Fruit fly (Drosophila melanogaster) whole organism, prepupa: ENCODE measurements around the gene Ir94b.
A peak's percentile ranks its signal among the peaks of the same experiment; 100 is the strongest.

Source experiments
- Blimp-1 ChIP-seq: fragments of 200-800 bp; sonication (Bioruptor generic); optimal IDR thresholded peaks from 3 replicates; lab custom pipeline; 2017; ENCODE audit warnings: missing biosample characterization, missing genetic modification characterization, mild to moderate bottlenecking, moderate library complexity, missing genetic modification reagents
- CG10631 ChIP-seq: fragments of 200-800 bp; sonication (Bioruptor generic); optimal IDR thresholded peaks from 2 replicates; lab custom pipeline; 2016; ENCODE audit warnings: missing biosample characterization, missing genetic modification characterization
- CG11902 ChIP-seq: fragments of 200-800 bp; sonication (Bioruptor generic); optimal IDR thresholded peaks from 3 replicates; lab custom pipeline; 2016; ENCODE audit warnings: missing biosample characterization, missing genetic modification characterization
- CG1621 ChIP-seq: fragments of 200-800 bp; sonication (Bioruptor generic); optimal IDR thresholded peaks from 3 replicates; lab custom pipeline; 2018; ENCODE audit warnings: missing biosample characterization, mild to moderate bottlenecking, missing genetic modification characterization
- CG16779 ChIP-seq: fragments of 200-800 bp; sonication (Bioruptor generic); optimal IDR thresholded peaks from 3 replicates; lab custom pipeline; 2017; ENCODE audit warnings: missing biosample characterization, mild to moderate bottlenecking, missing genetic modification characterization
- CG3032 ChIP-seq: fragments of 200-800 bp; optimal IDR thresholded peaks from 2 replicates; lab custom pipeline; 2019; ENCODE audit warnings: missing biosample characterization, mild to moderate bottlenecking, missing genetic modification characterization, moderate library complexity
- CG31627 ChIP-seq: fragments of 200-800 bp; sonication (Bioruptor generic); optimal IDR thresholded peaks from 3 replicates; lab custom pipeline; 2016; ENCODE audit warnings: missing biosample characterization, missing genetic modification characterization
- CG32006 ChIP-seq: fragments of 200-800 bp; sonication (Bioruptor generic); optimal IDR thresholded peaks from 3 replicates; lab custom pipeline; 2017; ENCODE audit warnings: missing biosample characterization, mild to moderate bottlenecking, missing genetic modification characterization
- CG34406 ChIP-seq: fragments of 200-800 bp; sonication (Bioruptor generic); optimal IDR thresholded peaks from 3 replicates; lab custom pipeline; 2016; ENCODE audit warnings: missing biosample characterization, missing genetic modification characterization
- CG6163 ChIP-seq: fragments of 200-800 bp; sonication (Bioruptor generic); IDR thresholded peaks from 3 replicates; pipeline ENCODE4 v1.3.6; 2022; ENCODE audit warnings: missing biosample characterization, missing genetic modification characterization
- CG6854 ChIP-seq: fragments of 200-800 bp; sonication (Bioruptor generic); optimal IDR thresholded peaks from 2 replicates; lab custom pipeline; 2017; ENCODE audit warnings: missing biosample characterization, mild to moderate bottlenecking, missing genetic modification characterization
- CG8319 ChIP-seq: fragments of 200-800 bp; sonication (Bioruptor generic); optimal IDR thresholded peaks from 3 replicates; lab custom pipeline; 2016; ENCODE audit warnings: missing biosample characterization, missing genetic modification characterization
- CG8632 ChIP-seq: fragments of 200-800 bp; sonication (Bioruptor generic); optimal IDR thresholded peaks from 3 replicates; lab custom pipeline; 2016; ENCODE audit warnings: missing biosample characterization, missing genetic modification characterization
- CG9139 ChIP-seq: fragments of 200-800 bp; sonication (Bioruptor generic); optimal IDR thresholded peaks from 3 replicates; lab custom pipeline; 2017; ENCODE audit warnings: missing biosample characterization, mild to moderate bottlenecking, missing genetic modification characterization
- Eip78C ChIP-seq: fragments of 200-800 bp; sonication (Bioruptor generic); peaks from one replicate; lab custom pipeline; 2016; ENCODE audit warnings: missing biosample characterization, missing genetic modification characterization
- Ets21C ChIP-seq: fragments of 200-800 bp; sonication (Bioruptor generic); optimal IDR thresholded peaks from 3 replicates; lab custom pipeline; 2016; ENCODE audit warnings: missing biosample characterization, missing genetic modification characterization
- Hr38 ChIP-seq: sonication (Bioruptor generic); optimal IDR thresholded peaks from 2 replicates; lab custom pipeline; 2016; ENCODE audit warnings: missing biosample characterization, missing genetic modification characterization
- Hr4 ChIP-seq: fragments of 200-800 bp; sonication (Bioruptor generic); optimal IDR thresholded peaks from 3 replicates; lab custom pipeline; 2016; ENCODE audit warnings: missing biosample characterization, missing genetic modification characterization
- Lpt ChIP-seq: fragments of 200-800 bp; sonication (Bioruptor generic); optimal IDR thresholded peaks from 3 replicates; lab custom pipeline; 2016; ENCODE audit warnings: missing biosample characterization, missing genetic modification characterization
- Met ChIP-seq: fragments of 200-800 bp; sonication (Bioruptor generic); optimal IDR thresholded peaks from 3 replicates; lab custom pipeline; 2016; ENCODE audit warnings: missing biosample characterization, missing genetic modification characterization
- OdsH ChIP-seq: fragments of 200-800 bp; sonication (Bioruptor generic); optimal IDR thresholded peaks from 3 replicates; lab custom pipeline; 2016; ENCODE audit warnings: missing biosample characterization, missing genetic modification characterization
- Sox14 ChIP-seq: fragments of 200-800 bp; sonication (Bioruptor generic); optimal IDR thresholded peaks from 3 replicates; lab custom pipeline; 2016; ENCODE audit warnings: missing biosample characterization, missing genetic modification characterization
- achi ChIP-seq: fragments of 200-800 bp; sonication (Bioruptor generic); optimal IDR thresholded peaks from 3 replicates; lab custom pipeline; 2016; ENCODE audit warnings: missing biosample characterization, missing genetic modification characterization
- cyc ChIP-seq: fragments of 200-800 bp; sonication (Bioruptor generic); optimal IDR thresholded peaks from 3 replicates; lab custom pipeline; 2016; ENCODE audit warnings: missing biosample characterization, missing genetic modification characterization
- eg ChIP-seq: fragments of 200-800 bp; sonication (Bioruptor generic); IDR thresholded peaks from 3 replicates; pipeline ENCODE4 v1.3.6; 2022; ENCODE audit warnings: missing biosample characterization, missing genetic modification characterization
- esn ChIP-seq: fragments of 200-800 bp; sonication (Bioruptor generic); optimal IDR thresholded peaks from 2 replicates; lab custom pipeline; 2016; ENCODE audit warnings: missing biosample characterization, mild to moderate bottlenecking, missing genetic modification characterization, moderate library complexity
- fd59A ChIP-seq: fragments of 200-800 bp; sonication (Bioruptor generic); optimal IDR thresholded peaks from 2 replicates; lab custom pipeline; 2017; ENCODE audit warnings: missing biosample characterization, mild to moderate bottlenecking, missing genetic modification characterization, missing genetic modification reagents
- fkh ChIP-seq: fragments of 200-800 bp; sonication (Bioruptor generic); optimal IDR thresholded peaks from 3 replicates; lab custom pipeline; 2017; ENCODE audit warnings: missing biosample characterization, mild to moderate bottlenecking, missing genetic modification characterization, moderate library complexity
- lz ChIP-seq: fragments of 200-800 bp; sonication (Bioruptor generic); optimal IDR thresholded peaks from 3 replicates; lab custom pipeline; 2016; ENCODE audit warnings: missing biosample characterization, missing genetic modification characterization
- pdm3 ChIP-seq: fragments of 200-800 bp; sonication (Bioruptor generic); optimal IDR thresholded peaks from 3 replicates; lab custom pipeline; 2016; ENCODE audit warnings: missing biosample characterization, missing genetic modification characterization
- salr ChIP-seq, 2 experiments: fragments of 200-800 bp; sonication (Bioruptor generic); optimal IDR thresholded peaks; 3 replicates each; lab custom pipeline; 2016 to 2018; ENCODE audit warnings: missing biosample characterization in 2 of 2, missing genetic modification characterization in 2 of 2, mild to moderate bottlenecking in 1 of 2
- spab ChIP-seq: fragments of 200-800 bp; sonication (Bioruptor generic); optimal IDR thresholded peaks from 2 replicates; lab custom pipeline; 2017; ENCODE audit warnings: missing biosample characterization, mild to moderate bottlenecking, missing genetic modification characterization, missing genetic modification reagents
- ss ChIP-seq, 2 experiments: fragments of 200-800 bp; sonication (Bioruptor generic); optimal IDR thresholded peaks; 2 replicates in 1 of 2; 3 replicates in 1 of 2; lab custom pipeline; 2017 to 2018; ENCODE audit warnings: mild to moderate bottlenecking in 2 of 2, missing biosample characterization in 2 of 2, missing genetic modification characterization in 2 of 2, moderate library complexity in 1 of 2
- svp ChIP-seq: fragments of 200-800 bp; sonication (Bioruptor generic); peaks from one replicate; lab custom pipeline; 2016; ENCODE audit warnings: missing biosample characterization, missing genetic modification characterization

The Ir94b gene

dm6 chr3R:22086297-22086696 lies 30.8 kb downstream of the Ir94b start, which contains the start of gene BomT3:
Gene BomT3, minus strand, starts transcription at chr3R:22086397.
- no peak for TF ChIP-seq CG10631
- TF ChIP-seq Blimp-1 (GFP tag; lab: Kevin White, UChicago), result no peak
- TF ChIP-seq fd59A (GFP tag; lab: Kevin White, UChicago), result no peak
- no peak for TF ChIP-seq svp (GFP tag; lab: Kevin White, UChicago)
- TF ChIP-seq CG8632, result no peak
- no peak for TF ChIP-seq salr (GFP tag; optimal IDR thresholded peaks at IDR 0.05; lab: Kevin White, UChicago)
- TF ChIP-seq Hr38 (GFP tag; lab: Kevin White, UChicago), result no peak
- no peak for TF ChIP-seq CG9139 (GFP tag; lab: Kevin White, UChicago)

dm6 chr3R:22080161-22080560 lies 36.9 kb downstream of the Ir94b start, which contains the start of gene CG13408:
Gene CG13408, plus strand, starts transcription at chr3R:22080382.
- TF ChIP-seq svp (GFP tag; lab: Kevin White, UChicago), result no peak
- no peak for TF ChIP-seq Eip78C
- TF ChIP-seq CG8319, result no peak
- no peak for TF ChIP-seq CG16779 (tag; lab: Kevin White, UChicago)
- TF ChIP-seq Hr38 (GFP tag; lab: Kevin White, UChicago), result no peak
- TF ChIP-seq CG1621, result no peak
- no peak for TF ChIP-seq CG6163 (GFP tag; lab: Robert Waterston, UW)
- TF ChIP-seq CG3032, result no peak
- TF ChIP-seq CG6854 (GFP tag; lab: Kevin White, UChicago), result no peak
- TF ChIP-seq CG10631, result no peak
- no peak for TF ChIP-seq spab (GFP tag; lab: Kevin White, UChicago)
- TF ChIP-seq Met (GFP tag; lab: Kevin White, UChicago), result no peak
- no peak for TF ChIP-seq eg
- TF ChIP-seq Lpt, result no peak
- no peak for TF ChIP-seq pdm3 (GFP tag; lab: Kevin White, UChicago)
- TF ChIP-seq Hr4, result no peak
- no peak for TF ChIP-seq esn
- TF ChIP-seq, all 60 proteins: peak for 0

- TF ChIP-seq cyc (no peak), Met (GFP tag; lab: Kevin White, UChicago) (no peak), Sox14 (GFP tag; lab: Kevin White, UChicago) (no peak), pdm3 (GFP tag; lab: Kevin White, UChicago) (no peak), Eip78C (peak; percentile 36)
These were observed 44.5 kb downstream of the Ir94b start for dm6 chr3R:22072553-22072952.

dm6 chr3R:22071628-22072027 lies 45.4 kb downstream of the Ir94b start:
- TF ChIP-seq OdsH (GFP tag; lab: Kevin White, UChicago), result no peak
- no peak for TF ChIP-seq CG31627 (GFP tag; lab: Kevin White, UChicago)
- no peak for TF ChIP-seq ss (GFP tag; optimal IDR thresholded peaks at IDR 0.05; lab: Kevin White, UChicago)
- TF ChIP-seq CG34406 (GFP tag; lab: Kevin White, UChicago), result no peak
- TF ChIP-seq CG9139 (GFP tag; lab: Kevin White, UChicago), result no peak
- TF ChIP-seq lz (GFP tag; lab: Kevin White, UChicago), result no peak
- no peak for TF ChIP-seq Ets21C (GFP tag; lab: Kevin White, UChicago)
- TF ChIP-seq CG11902, result no peak
- no peak for TF ChIP-seq svp (GFP tag; lab: Kevin White, UChicago)
- TF ChIP-seq achi, result no peak
- TF ChIP-seq, all 60 proteins: peak for 0

dm6 chr3R:22067235-22067634 lies 49.8 kb downstream of the Ir94b start:
- no peak for TF ChIP-seq Lpt
- TF ChIP-seq svp (GFP tag; lab: Kevin White, UChicago), result peak; percentile 51
- TF ChIP-seq fkh, result peak; percentile 16
- TF ChIP-seq CG32006, result no peak
- peak; percentile 1 for TF ChIP-seq esn
- TF ChIP-seq, all 60 proteins: peak for 3
